Fruit fly (Drosophila melanogaster) whole organism, pupa: ENCODE measurements around the gene CG5346.

ENCODE experiments used
- CG10348 ChIP-seq: fragments of 200-800 bp; sonication (Bioruptor generic); IDR thresholded peaks from 2 replicates; pipeline ENCODE4 v1.3.6; 2022; ENCODE audit warnings: missing biosample characterization, missing genetic modification characterization
- CG12605 ChIP-seq: fragments of 200-800 bp; sonication (Bioruptor generic); IDR thresholded peaks from 2 replicates; pipeline ENCODE4 v1.3.6; 2022; ENCODE audit warnings: missing biosample characterization, missing genetic modification characterization
- CG13204 ChIP-seq: fragments of 200-800 bp; sonication (Bioruptor generic); optimal IDR thresholded peaks from 2 replicates; lab custom pipeline; 2018; ENCODE audit warnings: missing biosample characterization, mild to moderate bottlenecking, missing genetic modification characterization, moderate library complexity
- CG14655 ChIP-seq: fragments of 200-800 bp; sonication (Bioruptor generic); optimal IDR thresholded peaks from 3 replicates; lab custom pipeline; 2017; ENCODE audit warnings: mild to moderate bottlenecking, missing biosample characterization, missing genetic modification reagents, missing genetic modification characterization
- CG15710 ChIP-seq: fragments of 200-800 bp; sonication (Bioruptor generic); optimal IDR thresholded peaks from 2 replicates; lab custom pipeline; 2018; ENCODE audit warnings: missing biosample characterization, mild to moderate bottlenecking, missing genetic modification characterization, moderate library complexity
- CG17806 ChIP-seq: fragments of 200-800 bp; sonication (Bioruptor generic); optimal IDR thresholded peaks from 2 replicates; lab custom pipeline; 2018; ENCODE audit warnings: missing biosample characterization, mild to moderate bottlenecking, missing genetic modification characterization, moderate library complexity
- CG32121 ChIP-seq: fragments of 200-800 bp; sonication (Bioruptor generic); IDR thresholded peaks from 2 replicates; pipeline ENCODE4 v1.3.6; 2022; ENCODE audit warnings: missing biosample characterization, missing genetic modification characterization
- CG34367 ChIP-seq: fragments of 200-800 bp; sonication (Bioruptor generic); optimal IDR thresholded peaks from 2 replicates; lab custom pipeline; 2018; ENCODE audit warnings: missing biosample characterization, mild to moderate bottlenecking, missing genetic modification characterization
- CG4496 ChIP-seq: fragments of 200-800 bp; sonication (Bioruptor generic); IDR thresholded peaks from 3 replicates; pipeline ENCODE4 v1.3.6; 2022; ENCODE audit warnings: missing biosample characterization, missing genetic modification characterization
- CG8159 ChIP-seq: fragments of 200-800 bp; sonication (Bioruptor generic); optimal IDR thresholded peaks from 3 replicates; lab custom pipeline; 2018; ENCODE audit warnings: missing biosample characterization, mild to moderate bottlenecking, missing genetic modification characterization, moderate library complexity
- CG8301 ChIP-seq: fragments of 200-800 bp; sonication (Bioruptor generic); optimal IDR thresholded peaks from 2 replicates; lab custom pipeline; 2018; ENCODE audit warnings: missing biosample characterization, mild to moderate bottlenecking, missing genetic modification characterization
- CG9948 ChIP-seq: fragments of 200-800 bp; sonication (Bioruptor generic); optimal IDR thresholded peaks from 2 replicates; lab custom pipeline; 2018; ENCODE audit warnings: missing biosample characterization, mild to moderate bottlenecking, missing genetic modification characterization, moderate library complexity
- D1 ChIP-seq: fragments of 200-800 bp; sonication (Bioruptor generic); optimal IDR thresholded peaks from 2 replicates; lab custom pipeline; 2018; ENCODE audit warnings: missing biosample characterization, mild to moderate bottlenecking, missing genetic modification characterization, moderate library complexity
- EcR ChIP-seq: fragments of 200-800 bp; sonication (Bioruptor generic); optimal IDR thresholded peaks from 3 replicates; lab custom pipeline; 2019; ENCODE audit warnings: missing biosample characterization, missing genetic modification characterization, mild to moderate bottlenecking, moderate library complexity, missing genetic modification reagents
- Ets98B ChIP-seq: fragments of 200-800 bp; sonication (Bioruptor generic); IDR thresholded peaks from 2 replicates; pipeline ENCODE4 v1.3.6; 2022; ENCODE audit warnings: missing biosample characterization, missing genetic modification characterization
- Pif1A ChIP-seq: fragments of 200-800 bp; sonication (Bioruptor generic); optimal IDR thresholded peaks from 3 replicates; lab custom pipeline; 2016; ENCODE audit warnings: missing biosample characterization, missing genetic modification characterization
- Pif1B ChIP-seq: fragments of 200-800 bp; sonication (Bioruptor generic); optimal IDR thresholded peaks from 3 replicates; lab custom pipeline; 2016; ENCODE audit warnings: missing biosample characterization, missing genetic modification characterization
- Snoo ChIP-seq: fragments of 200-800 bp; sonication (Bioruptor generic); optimal IDR thresholded peaks from 3 replicates; lab custom pipeline; 2017; ENCODE audit warnings: missing biosample characterization, mild to moderate bottlenecking, missing genetic modification characterization, inconsistent platforms
- fd96Ca ChIP-seq: fragments of 200-800 bp; sonication (Bioruptor generic); IDR thresholded peaks from 3 replicates; pipeline ENCODE4 v1.3.6; 2022; ENCODE audit warnings: missing biosample characterization, missing genetic modification characterization
- gl ChIP-seq: fragments of 200-800 bp; sonication (Bioruptor generic); optimal IDR thresholded peaks from 2 replicates; lab custom pipeline; 2018; ENCODE audit warnings: missing biosample characterization, mild to moderate bottlenecking, missing genetic modification characterization
- rn ChIP-seq: fragments of 200-800 bp; sonication (Bioruptor generic); IDR thresholded peaks from 2 replicates; pipeline ENCODE4 v1.3.6; 2022; ENCODE audit warnings: missing biosample characterization, missing genetic modification characterization

CG5346 gene

dm6 chr3R:22530305-22530704, 1.8 kb upstream of the CG5346 start, which contains the start of gene CG33099:
Gene CG33099, minus strand, starts transcription at chr3R:22530572.
- no peak for TF ChIP-seq CG8301 (tag; lab: Kevin White, UChicago)
- peak; percentile 17 for TF ChIP-seq gl
- TF ChIP-seq CG14655 = peak; percentile 4
- 0 out of 2 replicates have a peak, but pooled peaks have one; percentile 11 for TF ChIP-seq Ets98B
- peak; percentile 36; the same call in 1 of the 2 replicates for TF ChIP-seq CG32121
- peak; percentile 4 for TF ChIP-seq EcR
- no peak for TF ChIP-seq D1 (tag; lab: Kevin White, UChicago)
- TF ChIP-seq CG15710 (tag; lab: Kevin White, UChicago) = no peak
- no peak for TF ChIP-seq CG9948 (tag; lab: Kevin White, UChicago)
- no peak for TF ChIP-seq CG13204 (GFP tag; lab: Kevin White, UChicago)
- TF ChIP-seq Pif1B (GFP tag; lab: Kevin White, UChicago) = peak; percentile 52
- TF ChIP-seq Snoo (tag; lab: Kevin White, UChicago) = no peak
- peak; percentile 55; the same call in 2 of the 3 replicates for TF ChIP-seq CG4496 (GFP tag; lab: Robert Waterston, UW)
- TF ChIP-seq Pif1A = peak; percentile 44
- TF ChIP-seq rn = no peak

DNA sequence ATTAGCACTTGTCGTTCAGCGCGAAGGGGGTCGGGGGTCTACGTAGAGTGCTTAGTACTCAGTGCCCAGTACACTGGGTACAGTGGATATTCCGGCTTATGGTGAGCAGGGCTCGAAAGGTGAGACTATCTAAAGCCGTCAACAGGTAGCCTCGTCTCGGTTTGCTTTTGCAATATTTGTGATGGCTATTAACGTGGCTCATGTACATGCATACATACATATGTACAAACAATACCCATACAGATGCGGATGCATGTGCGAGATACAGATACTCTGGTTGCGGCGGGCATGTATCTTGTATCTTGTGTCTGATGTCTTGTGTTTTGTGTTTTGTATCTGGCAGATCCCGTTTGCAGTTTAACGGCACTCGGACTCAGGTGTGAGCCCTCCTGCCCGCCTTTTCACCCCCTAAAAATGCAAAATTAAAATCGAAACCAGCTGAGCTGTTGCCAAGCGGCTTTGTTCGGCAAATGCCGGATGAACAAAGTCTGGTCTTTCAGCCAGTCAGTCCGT, 771 bp downstream of the CG5346 start:
- TF ChIP-seq Ets98B = no peak
- TF ChIP-seq Snoo (tag; lab: Kevin White, UChicago) = peak; percentile 3
- no peak for TF ChIP-seq fd96Ca (GFP tag; lab: Robert Waterston, UW)
- no peak for TF ChIP-seq CG8301 (tag; lab: Kevin White, UChicago)
- peak; percentile 55 for TF ChIP-seq EcR
- TF ChIP-seq rn = no peak

DNA sequence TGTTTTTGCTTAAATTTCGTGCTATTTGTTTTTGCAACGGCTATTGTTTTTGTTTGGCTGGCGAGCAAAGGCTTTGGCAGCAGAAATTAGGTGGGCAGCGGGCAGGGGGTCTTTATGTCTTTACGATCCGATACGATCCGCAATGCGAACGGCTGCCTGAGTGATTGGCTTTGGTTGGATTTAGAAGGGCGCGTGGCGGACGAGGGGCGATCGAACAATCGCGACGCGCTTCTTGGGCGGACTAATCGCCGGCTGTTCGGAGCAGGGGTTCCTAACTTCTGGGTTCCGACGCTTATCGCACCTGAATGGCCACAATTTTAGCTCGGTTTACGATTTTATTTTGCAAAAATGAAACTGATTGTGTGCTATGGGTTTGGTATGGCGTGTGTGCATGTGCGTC, 1.3 kb downstream of the CG5346 start:
- TF ChIP-seq Snoo (tag; lab: Kevin White, UChicago) = no peak
- TF ChIP-seq CG32121 = peak; percentile 30; the same call in 1 of the 2 replicates
- TF ChIP-seq EcR = no peak
- no peak for TF ChIP-seq rn

- TF ChIP-seq CG9948 (tag; lab: Kevin White, UChicago) (no peak), EcR (peak; percentile 90), D1 (tag; lab: Kevin White, UChicago) (no peak), CG13204 (GFP tag; lab: Kevin White, UChicago) (peak; percentile 44), CG34367 (tag; lab: Kevin White, UChicago) (no peak), Pif1A (peak; percentile 13), CG8301 (tag; lab: Kevin White, UChicago) (peak; percentile 25), CG15710 (tag; lab: Kevin White, UChicago) (peak; percentile 37), fd96Ca (GFP tag; lab: Robert Waterston, UW) (peak; percentile 48; the same call in 2 of the 3 replicates), CG14655 (peak; percentile 52), CG8159 (tag; lab: Kevin White, UChicago) (peak; percentile 44), Pif1B (GFP tag; lab: Kevin White, UChicago) (no peak), gl (peak; percentile 16), Ets98B (no peak), rn (no peak), CG10348 (GFP tag; lab: Robert Waterston, UW) (no peak), CG12605 (no peak), CG17806 (tag; lab: Kevin White, UChicago) (peak; percentile 8), CG32121 (peak; percentile 32; the same call in 1 of the 2 replicates)
- TF ChIP-seq, all 21 proteins: peak for 11
These were observed 2.0 kb downstream of the CG5346 start for dm6 chr3R:22526353-22526907.

dm6 chr3R:22525546-22526352, 2.7 kb downstream of the CG5346 start:
- TF ChIP-seq CG4496 (GFP tag; lab: Robert Waterston, UW) = no peak
- peak; percentile 12 for TF ChIP-seq D1 (tag; lab: Kevin White, UChicago)
- peak; percentile 58 for TF ChIP-seq Pif1A
- no peak for TF ChIP-seq CG13204 (GFP tag; lab: Kevin White, UChicago)

- TF ChIP-seq Pif1B (GFP tag; lab: Kevin White, UChicago) (no peak), CG8301 (tag; lab: Kevin White, UChicago) (no peak), gl (no peak), fd96Ca (GFP tag; lab: Robert Waterston, UW) (no peak), CG17806 (tag; lab: Kevin White, UChicago) (no peak), rn (no peak)
These were observed 3.4 kb downstream of the CG5346 start for dm6 chr3R:22525073-22525413.
